Worm (Caenorhabditis elegans) whole organism, L1 larva: ENCODE results near the gene xbx-5.

Source experiments
- C04F5.9 ChIP-seq: sonication (generic microtip); optimal IDR thresholded peaks from 2 replicates; lab custom pipeline; 2016; ENCODE audit warnings: missing genetic modification characterization, missing compliant biosample characterization
- C34B4.2 ChIP-seq: sonication (generic microtip); optimal IDR thresholded peaks from 2 replicates; lab custom pipeline; 2017; ENCODE audit warnings: mild to moderate bottlenecking, missing genetic modification characterization, missing compliant biosample characterization
- F16B12.6 ChIP-seq: fragments of 150-350 bp; optimal IDR thresholded peaks from 2 replicates; lab custom pipeline; 2014; ENCODE audit warnings: missing biosample characterization, missing genetic modification characterization
- alr-1 ChIP-seq: fragments of 200-800 bp; sonication (Bioruptor generic); optimal IDR thresholded peaks from 2 replicates; lab custom pipeline; 2018; ENCODE audit warnings: borderline replicate concordance, mild to moderate bottlenecking, missing genetic modification characterization, missing compliant biosample characterization
- blmp-1 ChIP-seq: fragments of 150-350 bp; optimal IDR thresholded peaks from 2 replicates; lab custom pipeline; 2014; ENCODE audit warnings: missing biosample characterization, missing genetic modification characterization
- ceh-8 ChIP-seq: fragments of 200-800 bp; sonication (Bioruptor generic); optimal IDR thresholded peaks from 2 replicates; lab custom pipeline; 2018; ENCODE audit warnings: mild to moderate bottlenecking, missing genetic modification characterization, moderate library complexity, missing compliant biosample characterization
- ces-1 ChIP-seq: fragments of 150-350 bp; optimal IDR thresholded peaks from 2 replicates; lab custom pipeline; 2014; ENCODE audit warnings: missing biosample characterization, missing genetic modification reagents, missing genetic modification characterization
- dpl-1 ChIP-seq, 3 experiments: fragments of 150-350 bp in 2 of 3; sonication (generic microtip) in 1 of 3; optimal IDR thresholded peaks; 2 replicates each; lab custom pipeline; 2014 to 2017; ENCODE audit warnings: missing biosample characterization in 3 of 3, missing genetic modification characterization in 3 of 3, missing genetic modification reagents in 3 of 3
- efl-1 ChIP-seq, 4 experiments: fragments of 150-350 bp; optimal IDR thresholded peaks in 3 of 4; peaks in 1 of 4; 1 replicate in 1 of 4; 2 replicates in 3 of 4; lab custom pipeline; 2014; ENCODE audit warnings: missing biosample characterization in 2 of 4, missing genetic modification characterization in 2 of 4, missing genetic modification reagents in 2 of 4
- elt-2 ChIP-seq: sonication (generic microtip); optimal IDR thresholded peaks from 2 replicates; lab custom pipeline; 2016; ENCODE audit warnings: missing genetic modification characterization, mild to moderate bottlenecking, inconsistent platforms, missing compliant biosample characterization, missing genetic modification reagents
- elt-3 ChIP-seq, 6 experiments: fragments of 150-350 bp in 1 of 6; sonication (generic microtip); optimal IDR thresholded peaks; 2 replicates each; lab custom pipeline; 2017 to 2018; ENCODE audit warnings: missing biosample characterization in 6 of 6, missing genetic modification characterization in 6 of 6, inconsistent platforms in 1 of 6
- fkh-4 ChIP-seq: sonication (generic microtip); optimal IDR thresholded peaks from 2 replicates; lab custom pipeline; 2016; ENCODE audit warnings: missing compliant biosample characterization, missing genetic modification characterization, borderline replicate concordance
- fkh-8 ChIP-seq: sonication (generic microtip); optimal IDR thresholded peaks from 2 replicates; lab custom pipeline; 2016; ENCODE audit warnings: mild to moderate bottlenecking, missing genetic modification characterization, missing compliant biosample characterization
- hlh-17 ChIP-seq: fragments of 200-800 bp; sonication (Bioruptor generic); optimal IDR thresholded peaks from 2 replicates; lab custom pipeline; 2018; ENCODE audit warnings: missing genetic modification characterization, mild to moderate bottlenecking, missing compliant biosample characterization, moderate library complexity, borderline replicate concordance
- hpl-2 ChIP-seq: fragments of 150-350 bp; optimal IDR thresholded peaks from 2 replicates; lab custom pipeline; 2014; ENCODE audit warnings: missing biosample characterization, missing genetic modification reagents, missing genetic modification characterization
- lin-13 ChIP-seq: fragments of 150-350 bp; optimal IDR thresholded peaks from 2 replicates; lab custom pipeline; 2014; ENCODE audit warnings: missing biosample characterization, missing genetic modification reagents, missing genetic modification characterization
- lin-14 ChIP-seq: fragments of 200-800 bp; sonication (Bioruptor generic); optimal IDR thresholded peaks from 2 replicates; lab custom pipeline; 2018; ENCODE audit warnings: mild to moderate bottlenecking, missing genetic modification characterization, moderate library complexity, missing compliant biosample characterization
- lin-15B ChIP-seq: fragments of 150-350 bp; sonication (generic microtip); optimal IDR thresholded peaks from 3 replicates; lab custom pipeline; 2014; ENCODE audit warnings: missing biosample characterization, missing genetic modification characterization
- lin-39 ChIP-seq: fragments of 150-350 bp; optimal IDR thresholded peaks from 2 replicates; lab custom pipeline; 2014; ENCODE audit warnings: missing biosample characterization, missing genetic modification reagents, missing genetic modification characterization
- mdl-1 ChIP-seq, 2 experiments: fragments of 150-350 bp; optimal IDR thresholded peaks; 2 replicates each; lab custom pipeline; 2014 to 2017; ENCODE audit warnings: missing biosample characterization in 2 of 2, missing genetic modification characterization in 2 of 2, inconsistent platforms in 1 of 2
- mep-1 ChIP-seq: fragments of 150-350 bp; optimal IDR thresholded peaks from 2 replicates; lab custom pipeline; 2014; ENCODE audit warnings: missing biosample characterization, missing genetic modification characterization
- nhr-11 ChIP-seq: fragments of 150-350 bp; optimal IDR thresholded peaks from 2 replicates; lab custom pipeline; 2014; ENCODE audit warnings: missing biosample characterization, missing genetic modification characterization
- nhr-20 ChIP-seq: sonication (generic microtip); optimal IDR thresholded peaks from 2 replicates; lab custom pipeline; 2016; ENCODE audit warnings: mild to moderate bottlenecking, missing genetic modification characterization, missing compliant biosample characterization
- nhr-237 ChIP-seq: fragments of 150-350 bp; optimal IDR thresholded peaks from 2 replicates; lab custom pipeline; 2014; ENCODE audit warnings: missing biosample characterization, missing genetic modification characterization
- nhr-47 ChIP-seq: sonication (generic microtip); optimal IDR thresholded peaks from 2 replicates; lab custom pipeline; 2016; ENCODE audit warnings: mild to moderate bottlenecking, missing genetic modification characterization, moderate library complexity, missing compliant biosample characterization
- nhr-71 ChIP-seq: sonication (generic microtip); optimal IDR thresholded peaks from 2 replicates; lab custom pipeline; 2016; ENCODE audit warnings: mild to moderate bottlenecking, missing genetic modification characterization, moderate library complexity, missing compliant biosample characterization
- nhr-84 ChIP-seq: sonication (generic microtip); optimal IDR thresholded peaks from 2 replicates; lab custom pipeline; 2017; ENCODE audit warnings: missing biosample characterization, missing genetic modification characterization
- nhr-85 ChIP-seq: sonication (generic microtip); peaks from one replicate; lab custom pipeline; 2016; ENCODE audit warnings: missing genetic modification characterization, inconsistent platforms, missing compliant biosample characterization
- nhr-90 ChIP-seq: sonication (generic microtip); optimal IDR thresholded peaks from 2 replicates; lab custom pipeline; 2016; ENCODE audit warnings: mild to moderate bottlenecking, missing genetic modification characterization, missing compliant biosample characterization; ENCODE audit not compliant: poor library complexity
- pag-3 ChIP-seq: sonication (generic microtip); optimal IDR thresholded peaks from 2 replicates; lab custom pipeline; 2017; ENCODE audit warnings: missing genetic modification characterization, mild to moderate bottlenecking, missing compliant biosample characterization, antibody characterized with exemption, borderline replicate concordance; ENCODE audit not compliant: insufficient read depth
- pax-3 ChIP-seq: fragments of 200-800 bp; sonication (Bioruptor generic); optimal IDR thresholded peaks from 2 replicates; lab custom pipeline; 2018; ENCODE audit warnings: mild to moderate bottlenecking, missing genetic modification characterization, moderate library complexity, missing compliant biosample characterization
- pqm-1 ChIP-seq: sonication (generic microtip); optimal IDR thresholded peaks from 3 replicates; lab custom pipeline; 2017; ENCODE audit warnings: missing biosample characterization, missing genetic modification characterization
- skn-1 ChIP-seq: fragments of 150-350 bp; optimal IDR thresholded peaks from 2 replicates; lab custom pipeline; 2014; ENCODE audit warnings: missing biosample characterization, missing genetic modification characterization
- snu-23 ChIP-seq: sonication (generic microtip); optimal IDR thresholded peaks from 2 replicates; lab custom pipeline; 2016; ENCODE audit warnings: missing genetic modification characterization, missing compliant biosample characterization
- sox-4 ChIP-seq: sonication (generic microtip); optimal IDR thresholded peaks from 2 replicates; lab custom pipeline; 2016; ENCODE audit warnings: missing genetic modification characterization, missing compliant biosample characterization
- sptf-1 ChIP-seq: fragments of 150-350 bp; optimal IDR thresholded peaks from 2 replicates; lab custom pipeline; 2014; ENCODE audit warnings: missing biosample characterization, missing genetic modification characterization
- swsn-7 ChIP-seq: sonication (generic microtip); optimal IDR thresholded peaks from 2 replicates; lab custom pipeline; 2016; ENCODE audit warnings: missing genetic modification characterization, missing compliant biosample characterization
- unc-130 ChIP-seq: fragments of 150-350 bp; optimal IDR thresholded peaks from 2 replicates; lab custom pipeline; 2017; ENCODE audit warnings: missing biosample characterization, missing genetic modification characterization, inconsistent platforms
- unc-98 ChIP-seq: fragments of 200-800 bp; sonication (Bioruptor generic); IDR thresholded peaks from 2 replicates; pipeline ENCODE4 v1.3.6; 2022; ENCODE audit warnings: missing genetic modification characterization, missing compliant biosample characterization
- xbp-1 ChIP-seq: sonication (generic microtip); optimal IDR thresholded peaks from 2 replicates; lab custom pipeline; 2016; ENCODE audit warnings: missing genetic modification characterization, missing compliant biosample characterization
- zag-1 ChIP-seq: fragments of 150-350 bp; optimal IDR thresholded peaks from 2 replicates; lab custom pipeline; 2014; ENCODE audit warnings: missing biosample characterization, missing genetic modification characterization
- zip-4 ChIP-seq: fragments of 200-800 bp; sonication (Bioruptor generic); optimal IDR thresholded peaks from 2 replicates; lab custom pipeline; 2018; ENCODE audit warnings: mild to moderate bottlenecking, missing genetic modification characterization, moderate library complexity, missing compliant biosample characterization
- ztf-11 ChIP-seq, 2 experiments: sonication (generic microtip); optimal IDR thresholded peaks; 2 replicates each; lab custom pipeline; 2016 to 2017; ENCODE audit warnings: missing genetic modification characterization in 2 of 2, missing biosample characterization in 1 of 2, missing compliant biosample characterization in 1 of 2

xbx-5 gene

DNA sequence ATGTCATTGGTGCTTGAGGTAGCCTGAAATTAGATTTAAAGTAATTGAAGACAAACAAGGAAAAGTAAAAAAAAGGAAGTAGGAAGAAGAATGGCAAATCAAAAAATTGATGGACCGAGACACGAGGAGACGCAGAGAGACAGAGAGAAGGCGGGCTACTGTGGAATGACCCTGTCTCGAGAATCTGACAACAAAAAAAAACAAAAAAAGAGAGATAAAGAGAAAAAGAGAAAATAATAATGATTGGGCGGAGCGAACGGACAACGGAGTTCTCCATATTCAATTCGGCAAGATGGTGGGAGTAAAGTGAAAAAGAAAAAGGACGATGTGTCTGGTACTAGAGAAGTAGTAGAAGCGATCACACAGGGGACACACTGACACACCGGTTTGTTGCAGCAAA is 4.7 kb upstream of the xbx-5 start, which contains the start of gene toh-1:
TSS of gene toh-1 (minus strand) at position 23 of the 400 bp plus-strand sequence.
- TF ChIP-seq efl-1 (optimal IDR thresholded peaks at IDR 0.05; lab: Kevin White, UChicago), result peak in 1 of 2 experiments; percentile 8
- no peak for TF ChIP-seq efl-1 (GFP tag; optimal IDR thresholded peaks at IDR 0.05 in 1 of 2; lab: Kevin White, UChicago)
- TF ChIP-seq mep-1 (tag; lab: Kevin White, UChicago), result peak; percentile 18
- no peak for TF ChIP-seq unc-98
- no peak for TF ChIP-seq ces-1 (GFP tag; lab: Kevin White, UChicago)
- no peak for TF ChIP-seq zag-1 (tag; lab: Kevin White, UChicago)
- TF ChIP-seq dpl-1 (GFP tag; optimal IDR thresholded peaks at IDR 0.05; lab: Kevin White, UChicago), result no peak
- no peak for TF ChIP-seq zip-4 (GFP tag; lab: Kevin White, UChicago)
- no peak for TF ChIP-seq ceh-8 (GFP tag; lab: Kevin White, UChicago)
- no peak for TF ChIP-seq F16B12.6
- no peak for TF ChIP-seq lin-39 (tag; lab: Kevin White, UChicago)
- no peak for TF ChIP-seq fkh-8 (tag; lab: Kevin White, UChicago)
- TF ChIP-seq pqm-1 (tag; lab: Kevin White, UChicago), result no peak
- TF ChIP-seq nhr-85 (tag; lab: Kevin White, UChicago), result peak; percentile 93
- TF ChIP-seq fkh-4 (tag; lab: Kevin White, UChicago), result no peak
- TF ChIP-seq nhr-90 (tag; lab: Kevin White, UChicago), result peak; percentile 3
- TF ChIP-seq ztf-11 (tag; optimal IDR thresholded peaks at IDR 0.05; lab: Kevin White, UChicago), result no peak
- peak; percentile 6 for TF ChIP-seq nhr-47 (tag; lab: Kevin White, UChicago)
- TF ChIP-seq lin-13 (GFP tag; lab: Kevin White, UChicago), result no peak
- no peak for TF ChIP-seq C34B4.2
- TF ChIP-seq snu-23 (GFP tag; lab: Kevin White, UChicago), result peak; percentile 47
- peak; percentile 61 for TF ChIP-seq blmp-1
- TF ChIP-seq C04F5.9 (tag; lab: Kevin White, UChicago), result no peak
- TF ChIP-seq elt-3 (tag; optimal IDR thresholded peaks at IDR 0.05; lab: Kevin White, UChicago), result no peak
- TF ChIP-seq nhr-71 (tag; lab: Kevin White, UChicago), result peak; percentile 36
- no peak for TF ChIP-seq nhr-11
- TF ChIP-seq swsn-7 (tag; lab: Kevin White, UChicago), result no peak
- no peak for TF ChIP-seq mdl-1 (tag; optimal IDR thresholded peaks at IDR 0.05; lab: Kevin White, UChicago)
- no peak for TF ChIP-seq xbp-1 (tag; lab: Kevin White, UChicago)
- no peak for TF ChIP-seq elt-2 (tag; lab: Kevin White, UChicago)
- TF ChIP-seq nhr-84, result no peak
- TF ChIP-seq alr-1 (tag; lab: Kevin White, UChicago), result no peak
- TF ChIP-seq hlh-17 (GFP tag; lab: Kevin White, UChicago), result no peak
- peak; percentile 54 for TF ChIP-seq lin-14 (GFP tag; lab: Kevin White, UChicago)
- TF ChIP-seq, all 84 proteins: peak for 9

DNA sequence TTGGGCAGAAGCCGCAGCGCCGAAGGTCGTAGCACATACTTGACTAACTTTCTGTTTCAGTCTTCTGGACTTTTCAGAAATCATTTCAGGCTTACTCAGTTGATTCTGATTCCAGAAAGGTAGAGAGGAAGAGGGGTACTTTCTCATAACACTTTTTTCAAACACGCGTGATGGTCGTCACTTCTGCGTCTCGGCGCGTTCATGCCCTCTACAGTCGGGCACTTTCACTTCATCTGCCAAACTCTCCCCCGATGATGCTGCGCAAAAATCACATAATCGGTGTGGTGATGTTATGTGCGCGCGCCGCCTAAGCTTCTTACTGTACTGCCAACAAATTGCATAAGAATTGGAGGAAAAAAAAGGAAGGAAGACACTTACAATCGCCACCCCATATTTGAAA is 3.3 kb upstream of the xbx-5 start:
- TF ChIP-seq nhr-90 (tag; lab: Kevin White, UChicago) (no peak), nhr-237 (tag; lab: Kevin White, UChicago) (no peak), nhr-47 (tag; lab: Kevin White, UChicago) (no peak), unc-130 (tag; lab: Kevin White, UChicago) (no peak), ztf-11 (tag; optimal IDR thresholded peaks at IDR 0.05; lab: Kevin White, UChicago) (no peak), blmp-1 (peak; percentile 96), zag-1 (tag; lab: Kevin White, UChicago) (no peak), skn-1 (tag; lab: Kevin White, UChicago) (no peak), sox-4 (tag; lab: Kevin White, UChicago) (no peak), pax-3 (no peak), lin-15B (tag; lab: Kevin White, UChicago) (no peak), sptf-1 (tag; lab: Kevin White, UChicago) (no peak), nhr-85 (tag; lab: Kevin White, UChicago) (peak; percentile 72), lin-14 (GFP tag; lab: Kevin White, UChicago) (peak; percentile 50), nhr-20 (tag; lab: Kevin White, UChicago) (peak; percentile 4), ceh-8 (GFP tag; lab: Kevin White, UChicago) (no peak), pag-3 (tag; lab: Kevin White, UChicago) (no peak), hpl-2 (GFP tag; lab: Kevin White, UChicago) (no peak), hlh-17 (GFP tag; lab: Kevin White, UChicago) (no peak), xbp-1 (tag; lab: Kevin White, UChicago) (no peak), snu-23 (GFP tag; lab: Kevin White, UChicago) (peak; percentile 26)
